Fruit fly (Drosophila melanogaster): ENCODE measurements around the gene CG14294.

The CG14294 gene

dm6 chr3R:18895227-18895626, 6.8 kb downstream of the CG14294 start (continued):
- TF ChIP-seq Fer2 (tag; optimal IDR thresholded peaks at IDR 0.05), result no peak
- TF ChIP-seq CG13296 (GFP tag; optimal IDR thresholded peaks at IDR 0.05), result no peak
- TF ChIP-seq E2f2 (GFP tag; IDR thresholded peaks at IDR 0.05), result no peak
- TF ChIP-seq pfk (GFP tag; optimal IDR thresholded peaks at IDR 0.05), result no peak
- TF ChIP-seq sob (GFP tag; IDR thresholded peaks at IDR 0.05), result peak; percentile 86
- no peak for TF ChIP-seq bigmax (GFP tag; optimal IDR thresholded peaks at IDR 0.05)
- no peak for TF ChIP-seq CG10274 (GFP tag; optimal IDR thresholded peaks at IDR 0.05)
- TF ChIP-seq zfh2 (GFP tag; optimal IDR thresholded peaks at IDR 0.05), result no peak
- no peak for TF ChIP-seq amos (GFP tag; IDR thresholded peaks at IDR 0.05; ENCODE audit: partially characterized antibody)
- no peak for TF ChIP-seq NK7.1 (GFP tag; optimal IDR thresholded peaks at IDR 0.05)
- TF ChIP-seq bsh (GFP tag; optimal IDR thresholded peaks at IDR 0.05), result no peak
- no peak for TF ChIP-seq hkb (optimal IDR thresholded peaks at IDR 0.05)
- TF ChIP-seq hkb (GFP tag; IDR thresholded peaks at IDR 0.05), result no peak; the same call in 1 of the 2 replicates
- no peak for TF ChIP-seq CG12659 (GFP tag; optimal IDR thresholded peaks at IDR 0.05)
- peak; percentile 23 for TF ChIP-seq Med (GFP tag)
- TF ChIP-seq CkIIα-i1 (GFP tag; IDR thresholded peaks at IDR 0.05), result no peak
- no peak for TF ChIP-seq otp (GFP tag; IDR thresholded peaks at IDR 0.05)
- TF ChIP-seq CG2120 (GFP tag; optimal IDR thresholded peaks at IDR 0.05), result no peak
- no peak for TF ChIP-seq eve (GFP tag; optimal IDR thresholded peaks at IDR 0.05)
- no peak for TF ChIP-seq CG15696 (tag; optimal IDR thresholded peaks at IDR 0.05)
- no peak for TF ChIP-seq dati (GFP tag; IDR thresholded peaks at IDR 0.05)
- no peak for TF ChIP-seq mam (GFP tag; optimal IDR thresholded peaks at IDR 0.05)
- TF ChIP-seq CG6854 (GFP tag; optimal IDR thresholded peaks at IDR 0.05), result no peak
- no peak for TF ChIP-seq Chrac-16 (GFP tag; optimal IDR thresholded peaks at IDR 0.05)
- peak; percentile 52 for TF ChIP-seq Ravus (GFP tag; IDR thresholded peaks at IDR 0.05)
- TF ChIP-seq CG16813 (GFP tag; IDR thresholded peaks at IDR 0.05; ENCODE audit: partially characterized antibody), result no peak
- TF ChIP-seq CG30020 (tag; optimal IDR thresholded peaks at IDR 0.05), result no peak
- TF ChIP-seq CG12155 (GFP tag; optimal IDR thresholded peaks at IDR 0.05), result no peak
- no peak for TF ChIP-seq crol (GFP tag; IDR thresholded peaks at IDR 0.05)
- no peak for TF ChIP-seq D19A (tag; optimal IDR thresholded peaks at IDR 0.05)
- TF ChIP-seq Scr (GFP tag; IDR thresholded peaks at IDR 0.05; ENCODE audit: partially characterized antibody), result no peak
- no peak for TF ChIP-seq Drgx (GFP tag; IDR thresholded peaks at IDR 0.05)
- no peak for TF ChIP-seq chn (GFP tag; optimal IDR thresholded peaks at IDR 0.05)
- no peak for TF ChIP-seq crp (GFP tag; optimal IDR thresholded peaks at IDR 0.05)
- TF ChIP-seq ERR (GFP tag; optimal IDR thresholded peaks at IDR 0.05), result no peak
- TF ChIP-seq h (optimal IDR thresholded peaks at IDR 0.05), result no peak
- no peak for TF ChIP-seq Dek (tag; optimal IDR thresholded peaks at IDR 0.05)
- TF ChIP-seq Fer3 (tag; optimal IDR thresholded peaks at IDR 0.05), result peak; percentile 51
- no peak for TF ChIP-seq CG1529 (GFP tag; optimal IDR thresholded peaks at IDR 0.05)
- TF ChIP-seq CG18619 (GFP tag; optimal IDR thresholded peaks at IDR 0.05), result no peak
- no peak for TF ChIP-seq Elba2 (GFP tag; optimal IDR thresholded peaks at IDR 0.05)
- TF ChIP-seq CG10147 (GFP tag; optimal IDR thresholded peaks at IDR 0.05), result no peak
- TF ChIP-seq Doc3 (GFP tag; IDR thresholded peaks at IDR 0.05; ENCODE audit: partially characterized antibody), result no peak
- no peak for TF ChIP-seq sim (GFP tag; IDR thresholded peaks at IDR 0.05)
- TF ChIP-seq az2 (GFP tag; optimal IDR thresholded peaks at IDR 0.05), result no peak
- no peak for TF ChIP-seq sc (optimal IDR thresholded peaks at IDR 0.05)
- no peak for TF ChIP-seq sc (GFP tag; optimal IDR thresholded peaks at IDR 0.05)
- TF ChIP-seq CG3281 (GFP tag; optimal IDR thresholded peaks at IDR 0.05), result peak; percentile 46
- TF ChIP-seq CG15011 (GFP tag; optimal IDR thresholded peaks at IDR 0.05), result no peak
- no peak for TF ChIP-seq CG10959 (GFP tag; IDR thresholded peaks at IDR 0.05)
- TF ChIP-seq CG1024 (GFP tag; IDR thresholded peaks at IDR 0.05), result no peak
- no peak for TF ChIP-seq CG7556 (GFP tag; optimal IDR thresholded peaks at IDR 0.05)
- no peak for TF ChIP-seq Oaz (GFP tag; IDR thresholded peaks at IDR 0.05)

Measured in whole organism, embryonic.